Fruit fly (Drosophila melanogaster) S2 (cell line): ENCODE data around the gene CG31793.

Experiments
- CG8478 ChIP-seq: fragments of >200 bp; optimal IDR thresholded peaks from 2 replicates; lab custom pipeline; 2018
- CTCF ChIP-seq, 2 experiments: fragments of >200 bp; optimal IDR thresholded peaks; 2 replicates each; lab custom pipeline; 2018

dm6 chr2L:19051534-19052100 is 48.5 kb downstream of the CG31793 start, which contains the start of gene Rpn3:
- TF ChIP-seq CTCF (optimal IDR thresholded peaks at IDR 0.05; lab: Kevin White, UChicago) (no peak), CG8478 (no peak)
